Fruit fly (Drosophila melanogaster) whole organism, embryonic: ENCODE measurements around the gene Sfp33A4.

Experiments used
- Abd-B ChIP-seq: fragments of 200-800 bp; sonication (Bioruptor generic); optimal IDR thresholded peaks from 2 replicates; lab custom pipeline; 2018; ENCODE audit warnings: missing biosample characterization, mild to moderate bottlenecking, missing genetic modification characterization, moderate library complexity
- Adf1 ChIP-seq: fragments of 200-800 bp; sonication (Bioruptor generic); IDR thresholded peaks from 2 replicates; pipeline ENCODE4 v1.3.6; 2022; ENCODE audit warnings: missing biosample characterization, missing genetic modification characterization
- CG11398 ChIP-seq: fragments of 200-800 bp; sonication (Bioruptor generic); optimal IDR thresholded peaks from 2 replicates; lab custom pipeline; 2016; ENCODE audit warnings: missing biosample characterization, missing genetic modification characterization
- Hey ChIP-seq: fragments of 200-800 bp; sonication (Bioruptor generic); optimal IDR thresholded peaks from 3 replicates; lab custom pipeline; 2018; ENCODE audit warnings: missing biosample characterization, mild to moderate bottlenecking, missing genetic modification characterization
- Sry-δ ChIP-seq: fragments of 200-800 bp; sonication (Bioruptor generic); optimal IDR thresholded peaks from 2 replicates; lab custom pipeline; 2016; ENCODE audit warnings: missing biosample characterization, missing genetic modification characterization
- TFAM ChIP-seq: fragments of 200-800 bp; sonication (Bioruptor generic); optimal IDR thresholded peaks from 2 replicates; lab custom pipeline; 2017; ENCODE audit warnings: missing biosample characterization, missing genetic modification characterization, inconsistent platforms
- danr ChIP-seq: fragments of 200-800 bp; sonication (Bioruptor generic); IDR thresholded peaks from 2 replicates; pipeline ENCODE4 v1.3.6; 2022; ENCODE audit warnings: missing biosample characterization, missing genetic modification characterization
- exex ChIP-seq: fragments of 200-800 bp; sonication (Bioruptor generic); optimal IDR thresholded peaks from 4 replicates; lab custom pipeline; 2018; ENCODE audit warnings: missing biosample characterization, mild to moderate bottlenecking, missing genetic modification characterization, moderate library complexity
- fd102C ChIP-seq: fragments of 200-800 bp; sonication (Bioruptor generic); optimal IDR thresholded peaks from 2 replicates; lab custom pipeline; 2018; ENCODE audit warnings: missing biosample characterization, mild to moderate bottlenecking, missing genetic modification characterization, moderate library complexity
- fru ChIP-seq: fragments of >200 bp; optimal IDR thresholded peaks from 2 replicates; lab custom pipeline; 2017
- knrl ChIP-seq: fragments of 200-800 bp; sonication (Bioruptor generic); IDR thresholded peaks from 3 replicates; pipeline ENCODE4 v1.3.6; 2022; ENCODE audit warnings: missing biosample characterization, missing genetic modification characterization; ENCODE audit not compliant: partially characterized antibody
- schlank ChIP-seq: fragments of 200-800 bp; sonication (Bioruptor generic); optimal IDR thresholded peaks from 2 replicates; lab custom pipeline; 2018; ENCODE audit warnings: missing biosample characterization, mild to moderate bottlenecking, missing genetic modification characterization
- toy ChIP-seq: fragments of 200-800 bp; sonication (Bioruptor generic); IDR thresholded peaks from 2 replicates; pipeline ENCODE4 v1.3.6; 2022; ENCODE audit warnings: missing biosample characterization, missing genetic modification characterization
- zfh1 ChIP-seq: fragments of 200-800 bp; sonication (Bioruptor generic); IDR thresholded peaks from 3 replicates; pipeline ENCODE4 v1.3.6; 2022; ENCODE audit warnings: missing biosample characterization, missing genetic modification characterization

DNA sequence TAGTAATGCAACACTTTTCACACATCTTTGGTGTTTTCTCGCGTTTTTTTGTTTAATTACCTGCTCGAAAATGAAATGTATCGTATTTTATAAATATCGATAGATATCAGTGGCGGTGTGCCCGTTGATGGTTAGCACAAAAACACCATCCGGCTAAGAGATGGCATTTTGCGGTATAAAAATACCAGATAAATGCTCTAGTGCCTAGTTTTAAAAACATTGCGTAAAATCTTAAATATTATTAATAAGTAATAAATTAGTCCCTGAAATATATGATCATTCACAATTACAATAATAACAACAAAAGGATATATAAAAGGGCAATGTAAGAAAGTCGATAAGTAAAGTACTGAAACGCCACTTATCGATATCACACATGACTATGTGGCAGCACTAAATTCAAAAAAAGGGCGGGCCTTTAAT, 23.4 kb upstream of the Sfp33A4 start, which contains the start of gene CycY:
- TF ChIP-seq Sry-δ (GFP tag; lab: Kevin White, UChicago), result peak; percentile 59
- no peak for TF ChIP-seq fd102C (GFP tag; lab: Kevin White, UChicago)
- peak; percentile 39 for TF ChIP-seq Abd-B (GFP tag; lab: Kevin White, UChicago)
- peak; percentile 65 for TF ChIP-seq knrl (GFP tag; lab: Robert Waterston, UW)
- TF ChIP-seq Hey (tag; lab: Kevin White, UChicago), result no peak
- TF ChIP-seq TFAM (GFP tag; lab: Kevin White, UChicago), result no peak
- no peak for TF ChIP-seq toy
- no peak for TF ChIP-seq fru
- TF ChIP-seq schlank, result no peak
- no peak for TF ChIP-seq exex (tag; lab: Kevin White, UChicago)
- no peak for TF ChIP-seq danr
- TF ChIP-seq CG11398 (GFP tag; lab: Kevin White, UChicago), result no peak
- TF ChIP-seq zfh1 (GFP tag; lab: Robert Waterston, UW), result no peak; the same call in 2 of the 3 replicates
- TF ChIP-seq Adf1 (GFP tag; lab: Robert Waterston, UW), result peak; percentile 86
